Worm (Caenorhabditis elegans) whole organism, mixed stage, embryonic: ENCODE results near the gene C37C3.1.

Source experiments
- M03D4.4 ChIP-seq: sonication (generic microtip); optimal IDR thresholded peaks from 2 replicates; lab custom pipeline; 2017; ENCODE audit warnings: mild to moderate bottlenecking, missing genetic modification characterization, missing compliant biosample characterization
- bed-3 ChIP-seq: fragments of 200-800 bp; sonication (Bioruptor generic); optimal IDR thresholded peaks from 3 replicates; lab custom pipeline; 2018; ENCODE audit warnings: mild to moderate bottlenecking, missing genetic modification characterization, moderate library complexity, missing compliant biosample characterization
- blmp-1 ChIP-seq: fragments of 150-350 bp; optimal IDR thresholded peaks from 2 replicates; lab custom pipeline; 2014; ENCODE audit warnings: missing biosample characterization, missing genetic modification characterization
- ceh-39 ChIP-seq: fragments of 150-350 bp; optimal IDR thresholded peaks from 2 replicates; lab custom pipeline; 2014; ENCODE audit warnings: missing biosample characterization, missing genetic modification characterization
- ceh-43 ChIP-seq: fragments of 200-800 bp; sonication (Bioruptor generic); optimal IDR thresholded peaks from 2 replicates; lab custom pipeline; 2018; ENCODE audit warnings: mild to moderate bottlenecking, missing genetic modification characterization, moderate library complexity, missing compliant biosample characterization
- ceh-83 ChIP-seq: fragments of 200-800 bp; sonication (Bioruptor generic); optimal IDR thresholded peaks from 2 replicates; lab custom pipeline; 2018; ENCODE audit warnings: mild to moderate bottlenecking, missing genetic modification characterization, missing compliant biosample characterization
- ces-1 ChIP-seq: fragments of 150-350 bp; optimal IDR thresholded peaks from 2 replicates; lab custom pipeline; 2014; ENCODE audit warnings: missing biosample characterization, missing genetic modification reagents, missing genetic modification characterization
- cnd-1 ChIP-seq: fragments of 200-800 bp; sonication (Bioruptor generic); optimal IDR thresholded peaks from 2 replicates; lab custom pipeline; 2018; ENCODE audit warnings: mild to moderate bottlenecking, missing genetic modification characterization, missing compliant biosample characterization
- drap-1 ChIP-seq: fragments of 200-800 bp; sonication (Bioruptor generic); optimal IDR thresholded peaks from 3 replicates; lab custom pipeline; 2018; ENCODE audit warnings: mild to moderate bottlenecking, missing genetic modification characterization, missing compliant biosample characterization
- elt-1 ChIP-seq: sonication (generic microtip); optimal IDR thresholded peaks from 2 replicates; lab custom pipeline; 2017; ENCODE audit warnings: missing genetic modification characterization, mild to moderate bottlenecking, missing compliant biosample characterization, antibody characterized with exemption, moderate library complexity, borderline replicate concordance; ENCODE audit not compliant: insufficient read depth
- elt-3 ChIP-seq: fragments of 150-350 bp; optimal IDR thresholded peaks from 2 replicates; lab custom pipeline; 2014; ENCODE audit warnings: missing biosample characterization, missing genetic modification characterization
- flh-1 ChIP-seq: fragments of 200-800 bp; sonication (Bioruptor generic); optimal IDR thresholded peaks from 2 replicates; lab custom pipeline; 2018; ENCODE audit warnings: mild to moderate bottlenecking, missing genetic modification characterization, moderate library complexity, missing compliant biosample characterization
- ham-2 ChIP-seq: fragments of 200-800 bp; sonication (Bioruptor generic); optimal IDR thresholded peaks from 2 replicates; lab custom pipeline; 2018; ENCODE audit warnings: mild to moderate bottlenecking, missing genetic modification characterization, missing compliant biosample characterization
- hlh-1 ChIP-seq: fragments of 150-350 bp; optimal IDR thresholded peaks from 2 replicates; lab custom pipeline; 2014; ENCODE audit warnings: missing biosample characterization, missing genetic modification reagents, missing genetic modification characterization
- lin-13 ChIP-seq: fragments of 150-350 bp; optimal IDR thresholded peaks from 2 replicates; lab custom pipeline; 2014; ENCODE audit warnings: missing biosample characterization, missing genetic modification characterization
- lin-32 ChIP-seq: fragments of 200-800 bp; sonication (Bioruptor generic); optimal IDR thresholded peaks from 2 replicates; lab custom pipeline; 2018; ENCODE audit warnings: mild to moderate bottlenecking, missing genetic modification characterization, missing compliant biosample characterization
- lsy-2 ChIP-seq: fragments of 150-350 bp; optimal IDR thresholded peaks from 2 replicates; lab custom pipeline; 2014; ENCODE audit warnings: missing biosample characterization, missing genetic modification characterization
- mab-5 ChIP-seq: fragments of 150-350 bp; optimal IDR thresholded peaks from 2 replicates; lab custom pipeline; 2014; ENCODE audit warnings: missing biosample characterization, missing genetic modification characterization
- mep-1 ChIP-seq: fragments of 150-350 bp; optimal IDR thresholded peaks from 2 replicates; lab custom pipeline; 2017; ENCODE audit warnings: missing biosample characterization, missing genetic modification reagents, missing genetic modification characterization, inconsistent platforms
- mls-2 ChIP-seq: sonication (generic microtip); optimal IDR thresholded peaks from 2 replicates; lab custom pipeline; 2016; ENCODE audit warnings: mild to moderate bottlenecking, missing genetic modification characterization, moderate library complexity, missing compliant biosample characterization
- nhr-12 ChIP-seq: fragments of 150-350 bp; optimal IDR thresholded peaks from 2 replicates; lab custom pipeline; 2014; ENCODE audit warnings: missing biosample characterization, missing genetic modification characterization
- nhr-2 ChIP-seq: fragments of 150-350 bp; optimal IDR thresholded peaks from 2 replicates; lab custom pipeline; 2014; ENCODE audit warnings: missing biosample characterization, missing genetic modification characterization
- nhr-237 ChIP-seq: fragments of 150-350 bp; optimal IDR thresholded peaks from 2 replicates; lab custom pipeline; 2014; ENCODE audit warnings: missing biosample characterization, missing genetic modification characterization
- nhr-28 ChIP-seq: fragments of 150-350 bp; optimal IDR thresholded peaks from 2 replicates; lab custom pipeline; 2014; ENCODE audit warnings: missing biosample characterization, missing genetic modification characterization
- nhr-76 ChIP-seq: sonication (generic microtip); optimal IDR thresholded peaks from 2 replicates; lab custom pipeline; 2017; ENCODE audit warnings: missing biosample characterization, missing genetic modification characterization
- pha-4 ChIP-seq: fragments of 150-350 bp; optimal IDR thresholded peaks from 2 replicates; lab custom pipeline; 2018; ENCODE audit warnings: missing biosample characterization, missing genetic modification reagents, missing genetic modification characterization
- sem-2 ChIP-seq: fragments of 200-800 bp; sonication (Bioruptor generic); optimal IDR thresholded peaks from 2 replicates; lab custom pipeline; 2018; ENCODE audit warnings: mild to moderate bottlenecking, missing genetic modification characterization, missing compliant biosample characterization
- snpc-4 ChIP-seq: fragments of 150-350 bp; optimal IDR thresholded peaks from 2 replicates; lab custom pipeline; 2014; ENCODE audit warnings: missing biosample characterization, missing genetic modification characterization
- sptf-1 ChIP-seq: sonication (generic microtip); optimal IDR thresholded peaks from 2 replicates; lab custom pipeline; 2017; ENCODE audit warnings: mild to moderate bottlenecking, missing genetic modification characterization, moderate library complexity, missing compliant biosample characterization
- tbx-8 ChIP-seq: fragments of 200-800 bp; sonication (Bioruptor generic); optimal IDR thresholded peaks from 2 replicates; lab custom pipeline; 2018; ENCODE audit warnings: mild to moderate bottlenecking, missing genetic modification characterization, moderate library complexity, missing compliant biosample characterization
- unc-120 ChIP-seq: sonication (generic microtip); optimal IDR thresholded peaks from 2 replicates; lab custom pipeline; 2017; ENCODE audit warnings: missing genetic modification characterization, missing compliant biosample characterization; ENCODE audit not compliant: poor library complexity, severe bottlenecking
- unc-39 ChIP-seq: fragments of 150-350 bp; optimal IDR thresholded peaks from 2 replicates; lab custom pipeline; 2014; ENCODE audit warnings: missing biosample characterization, missing genetic modification characterization
- unc-62 ChIP-seq: fragments of 150-350 bp; optimal IDR thresholded peaks from 2 replicates; lab custom pipeline; 2014; ENCODE audit warnings: missing biosample characterization, missing genetic modification reagents, missing genetic modification characterization
- zip-8 ChIP-seq: fragments of 150-350 bp; optimal IDR thresholded peaks from 2 replicates; lab custom pipeline; 2014; ENCODE audit warnings: missing biosample characterization, missing genetic modification characterization
- ztf-11 ChIP-seq: fragments of 150-350 bp; optimal IDR thresholded peaks from 2 replicates; lab custom pipeline; 2014; ENCODE audit warnings: missing biosample characterization, missing genetic modification characterization

Gene C37C3.1

DNA sequence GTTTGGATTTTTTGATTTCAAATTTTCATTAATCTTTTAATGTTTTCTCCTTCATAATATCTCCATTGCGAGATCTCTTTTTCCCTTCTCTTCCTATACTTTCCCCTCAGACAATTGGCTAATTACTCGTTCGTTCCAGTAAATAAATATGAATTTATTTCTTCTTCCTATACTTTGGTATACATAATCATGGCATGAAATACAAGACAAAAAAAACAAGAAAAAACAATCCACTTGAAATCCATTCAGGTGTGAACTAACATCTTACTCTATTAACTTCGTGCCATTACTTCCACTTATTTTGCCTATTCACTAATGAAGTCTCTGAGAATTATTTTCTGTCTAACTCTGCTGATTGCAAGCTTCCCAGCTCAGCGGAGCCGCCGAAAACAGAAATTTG, 15.5 kb upstream of the C37C3.1 start, which contains the start of gene grd-8:
grd-8 (plus strand) TSS at position 301 of the 400 bp plus-strand sequence.
- no peak for TF ChIP-seq lsy-2
- no peak for TF ChIP-seq nhr-2 (tag; lab: Kevin White, UChicago)
- no peak for TF ChIP-seq flh-1 (GFP tag; lab: Kevin White, UChicago)
- no peak for TF ChIP-seq cnd-1 (tag; lab: Kevin White, UChicago)
- TF ChIP-seq mep-1 (tag; lab: Kevin White, UChicago) = no peak
- TF ChIP-seq mab-5 = no peak
- TF ChIP-seq nhr-28 (tag; lab: Kevin White, UChicago) = no peak
- TF ChIP-seq blmp-1 (tag; lab: Kevin White, UChicago) = no peak
- TF ChIP-seq unc-39 (tag; lab: Kevin White, UChicago) = no peak
- TF ChIP-seq hlh-1 (tag; lab: Kevin White, UChicago) = no peak
- TF ChIP-seq nhr-12 = no peak
- no peak for TF ChIP-seq lin-13
- no peak for TF ChIP-seq nhr-237
- no peak for TF ChIP-seq ceh-39
- TF ChIP-seq lin-32 (GFP tag; lab: Kevin White, UChicago) = no peak
- no peak for TF ChIP-seq unc-120 (tag; lab: Kevin White, UChicago)
- no peak for TF ChIP-seq zip-8
- TF ChIP-seq mls-2 (tag; lab: Kevin White, UChicago) = no peak
- TF ChIP-seq bed-3 = no peak
- TF ChIP-seq, all 35 proteins: peak for 0

DNA sequence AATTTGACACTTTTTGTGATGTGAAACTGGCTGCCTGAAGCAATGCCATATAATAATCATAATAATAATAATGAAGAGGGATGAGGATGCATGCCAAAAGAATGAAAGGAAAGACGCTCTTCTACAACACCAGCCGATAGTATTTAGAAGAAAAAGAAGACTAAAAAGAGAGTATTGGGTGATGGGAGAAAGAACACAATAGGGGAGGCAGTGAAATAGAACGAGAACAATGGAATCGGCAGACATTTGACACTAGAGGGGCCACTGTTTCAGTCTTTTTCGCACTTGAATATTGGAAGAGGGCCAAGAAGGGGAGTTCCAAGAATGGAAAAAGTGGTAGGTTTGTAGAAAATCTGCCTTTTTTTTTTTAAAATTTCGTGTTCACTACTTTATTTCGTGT, 10.6 kb upstream of the C37C3.1 start, which contains the start of gene memo-1:
memo-1 (minus strand) TSS at position 2 of the 400 bp plus-strand sequence.
- TF ChIP-seq blmp-1 (tag; lab: Kevin White, UChicago) = no peak
- no peak for TF ChIP-seq unc-120 (tag; lab: Kevin White, UChicago)
- no peak for TF ChIP-seq ces-1 (GFP tag; lab: Kevin White, UChicago)
- no peak for TF ChIP-seq ceh-83
- no peak for TF ChIP-seq nhr-76 (tag; lab: Kevin White, UChicago)
- TF ChIP-seq drap-1 (GFP tag; lab: Kevin White, UChicago) = no peak
- no peak for TF ChIP-seq bed-3
- no peak for TF ChIP-seq ztf-11
- TF ChIP-seq cnd-1 (tag; lab: Kevin White, UChicago) = no peak
- TF ChIP-seq elt-1 (tag; lab: Kevin White, UChicago) = no peak
- no peak for TF ChIP-seq unc-39 (tag; lab: Kevin White, UChicago)
- TF ChIP-seq ham-2 (GFP tag; lab: Kevin White, UChicago) = no peak
- TF ChIP-seq lin-13 = no peak
- no peak for TF ChIP-seq sptf-1 (tag; lab: Kevin White, UChicago)
- no peak for TF ChIP-seq nhr-28 (tag; lab: Kevin White, UChicago)
- no peak for TF ChIP-seq sem-2 (GFP tag; lab: Kevin White, UChicago)
- TF ChIP-seq mls-2 (tag; lab: Kevin White, UChicago) = no peak
- TF ChIP-seq, all 35 proteins: peak for 0

DNA sequence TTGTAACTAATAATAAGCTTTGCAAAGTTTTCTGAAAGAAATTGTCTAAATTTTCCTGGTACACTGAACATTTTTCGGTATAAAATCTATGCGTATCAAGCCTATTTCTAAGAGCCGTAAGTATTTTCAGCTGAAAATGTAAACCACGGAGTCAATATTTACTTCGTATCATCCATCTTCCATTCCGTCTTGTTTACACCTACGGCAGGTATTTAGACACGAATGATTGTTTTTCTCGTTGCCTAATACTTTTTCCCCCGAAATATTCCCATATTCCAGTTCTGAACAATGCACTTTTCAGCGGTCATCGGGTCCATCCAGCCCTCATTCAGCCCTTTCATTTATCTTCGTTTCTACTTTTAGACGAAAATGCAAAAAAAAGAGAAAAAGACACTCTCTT, 10.1 kb upstream of the C37C3.1 start:
- no peak for TF ChIP-seq lin-13
- no peak for TF ChIP-seq unc-62 (GFP tag; lab: Kevin White, UChicago)
- TF ChIP-seq pha-4 (tag; lab: Kevin White, UChicago) = peak; percentile 62
- TF ChIP-seq bed-3 = no peak
- no peak for TF ChIP-seq elt-3 (tag; lab: Kevin White, UChicago)

DNA sequence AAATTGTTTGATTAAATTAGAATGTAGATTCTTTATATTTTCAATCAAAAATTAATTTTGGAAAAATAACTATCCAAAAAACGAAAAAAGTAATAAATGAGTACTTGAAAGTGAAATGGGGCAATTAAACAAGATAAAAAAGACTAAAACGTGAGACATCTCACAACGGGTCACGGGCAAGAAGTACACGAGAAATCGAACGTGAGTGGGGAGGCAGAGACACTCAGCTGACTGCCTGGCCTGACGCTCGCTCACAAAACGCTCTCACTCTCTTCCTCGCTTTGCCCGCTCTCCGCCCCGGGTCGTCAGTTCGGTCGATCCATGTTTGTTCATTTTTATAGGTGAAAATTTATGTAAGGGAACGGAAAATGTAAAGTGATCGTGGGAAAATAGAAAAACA, 9.5 kb upstream of the C37C3.1 start:
- TF ChIP-seq drap-1 (GFP tag; lab: Kevin White, UChicago) = no peak
- TF ChIP-seq sptf-1 (tag; lab: Kevin White, UChicago) = peak; percentile 56
- TF ChIP-seq, all 35 proteins: peak for 1

DNA sequence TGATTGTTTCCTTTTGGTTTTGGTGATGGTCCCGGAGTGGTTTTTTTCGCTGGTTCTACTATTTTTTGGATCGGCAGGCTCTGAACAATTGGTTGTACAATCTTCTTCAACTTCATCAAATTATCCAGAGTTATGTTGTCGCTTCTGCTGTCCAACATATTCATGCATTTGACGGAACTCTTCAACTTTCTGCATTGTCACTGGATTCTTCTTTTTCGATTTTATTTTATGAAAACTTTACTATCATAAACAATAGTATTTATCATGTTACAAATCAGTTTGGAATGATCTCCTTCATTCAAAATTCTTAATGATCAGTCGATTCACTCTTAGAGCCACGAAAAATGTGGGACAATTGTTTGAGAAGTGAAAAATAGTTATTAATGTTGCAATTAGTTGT, 5.7 kb upstream of the C37C3.1 start:
- no peak for TF ChIP-seq lin-13
- TF ChIP-seq sptf-1 (tag; lab: Kevin White, UChicago) = no peak
- TF ChIP-seq nhr-28 (tag; lab: Kevin White, UChicago) = no peak
- TF ChIP-seq lin-32 (GFP tag; lab: Kevin White, UChicago) = no peak
- TF ChIP-seq M03D4.4 (tag; lab: Kevin White, UChicago) = no peak
- no peak for TF ChIP-seq nhr-237
- no peak for TF ChIP-seq ztf-11
- TF ChIP-seq mep-1 (tag; lab: Kevin White, UChicago) = no peak
- TF ChIP-seq flh-1 (GFP tag; lab: Kevin White, UChicago) = no peak
- no peak for TF ChIP-seq mls-2 (tag; lab: Kevin White, UChicago)
- TF ChIP-seq ceh-83 = no peak
- TF ChIP-seq tbx-8 (GFP tag; lab: Kevin White, UChicago) = no peak
- TF ChIP-seq ceh-43 = no peak
- no peak for TF ChIP-seq hlh-1 (tag; lab: Kevin White, UChicago)
- TF ChIP-seq zip-8 = no peak
- TF ChIP-seq snpc-4 = no peak
- TF ChIP-seq unc-39 (tag; lab: Kevin White, UChicago) = no peak
- TF ChIP-seq lsy-2 = no peak
